Worm (Caenorhabditis elegans) whole organism, late embryonic: ENCODE results near the gene col-38.

ENCODE experiments used
- F13H6.1 ChIP-seq: sonication (generic microtip); optimal IDR thresholded peaks from 2 replicates; lab custom pipeline; 2016; ENCODE audit warnings: missing genetic modification characterization, missing compliant biosample characterization
- K09A11.1 ChIP-seq: sonication (generic microtip); optimal IDR thresholded peaks from 2 replicates; lab custom pipeline; 2017; ENCODE audit warnings: antibody characterized with exemption, mild to moderate bottlenecking, missing genetic modification characterization, missing compliant biosample characterization; ENCODE audit not compliant: insufficient read depth
- T23F11.4 ChIP-seq: fragments of 200-800 bp; sonication (Bioruptor generic); optimal IDR thresholded peaks from 2 replicates; lab custom pipeline; 2018; ENCODE audit warnings: mild to moderate bottlenecking, missing genetic modification characterization, missing compliant biosample characterization
- Y22D7AL.16 ChIP-seq: sonication (generic microtip); optimal IDR thresholded peaks from 2 replicates; lab custom pipeline; 2016; ENCODE audit warnings: missing genetic modification characterization, missing compliant biosample characterization
- ahr-1 ChIP-seq: sonication (generic microtip); optimal IDR thresholded peaks from 2 replicates; lab custom pipeline; 2016; ENCODE audit warnings: missing genetic modification characterization, missing compliant biosample characterization
- ceh-19 ChIP-seq: fragments of 200-800 bp; sonication (Bioruptor generic); optimal IDR thresholded peaks from 2 replicates; lab custom pipeline; 2018; ENCODE audit warnings: mild to moderate bottlenecking, missing genetic modification characterization, missing compliant biosample characterization
- ceh-2 ChIP-seq: sonication (generic microtip); optimal IDR thresholded peaks from 2 replicates; lab custom pipeline; 2016; ENCODE audit warnings: missing genotype, missing genetic modification characterization, missing compliant biosample characterization
- ceh-24 ChIP-seq: sonication (generic microtip); optimal IDR thresholded peaks from 2 replicates; lab custom pipeline; 2016; ENCODE audit warnings: mild to moderate bottlenecking, missing genetic modification characterization, missing compliant biosample characterization
- ceh-30 ChIP-seq: fragments of 150-350 bp; optimal IDR thresholded peaks from 2 replicates; lab custom pipeline; 2014; ENCODE audit warnings: missing biosample characterization, missing genetic modification characterization
- ceh-31 ChIP-seq: sonication (generic microtip); optimal IDR thresholded peaks from 2 replicates; lab custom pipeline; 2016; ENCODE audit warnings: missing genetic modification characterization, missing compliant biosample characterization
- ceh-45 ChIP-seq: fragments of 200-800 bp; sonication (Bioruptor generic); IDR thresholded peaks from 2 replicates; pipeline ENCODE4 v1.3.6; 2022; ENCODE audit warnings: missing genetic modification reagents, missing genetic modification characterization, missing compliant biosample characterization
- dmd-4 ChIP-seq: sonication (generic microtip); optimal IDR thresholded peaks from 2 replicates; lab custom pipeline; 2016; ENCODE audit warnings: borderline replicate concordance, missing genetic modification characterization, missing compliant biosample characterization
- dve-1 ChIP-seq: sonication (generic microtip); optimal IDR thresholded peaks from 2 replicates; lab custom pipeline; 2017; ENCODE audit warnings: antibody characterized with exemption, mild to moderate bottlenecking, missing genetic modification characterization, missing compliant biosample characterization
- elt-2 ChIP-seq: sonication (generic microtip); optimal IDR thresholded peaks from 2 replicates; lab custom pipeline; 2016; ENCODE audit warnings: missing genetic modification reagents, missing genetic modification characterization, missing compliant biosample characterization
- ets-4 ChIP-seq: sonication (generic microtip); optimal IDR thresholded peaks from 2 replicates; lab custom pipeline; 2016; ENCODE audit warnings: missing genetic modification characterization, missing compliant biosample characterization
- fkh-10 ChIP-seq: fragments of 150-350 bp; optimal IDR thresholded peaks from 2 replicates; lab custom pipeline; 2014; ENCODE audit warnings: missing biosample characterization, missing genetic modification reagents, missing genetic modification characterization
- fkh-6 ChIP-seq: sonication (generic microtip); optimal IDR thresholded peaks from 2 replicates; lab custom pipeline; 2016; ENCODE audit warnings: missing genetic modification characterization, missing compliant biosample characterization
- gmeb-2 ChIP-seq: sonication (generic microtip); optimal IDR thresholded peaks from 2 replicates; lab custom pipeline; 2016; ENCODE audit warnings: missing genetic modification characterization, inconsistent platforms, missing compliant biosample characterization
- hlh-13 ChIP-seq: fragments of 200-800 bp; sonication (Bioruptor generic); optimal IDR thresholded peaks from 2 replicates; lab custom pipeline; 2018; ENCODE audit warnings: mild to moderate bottlenecking, missing genetic modification characterization, missing compliant biosample characterization
- hlh-15 ChIP-seq: sonication (generic microtip); optimal IDR thresholded peaks from 2 replicates; lab custom pipeline; 2016; ENCODE audit warnings: missing genetic modification characterization, missing compliant biosample characterization
- lim-6 ChIP-seq: sonication (generic microtip); optimal IDR thresholded peaks from 2 replicates; lab custom pipeline; 2016; ENCODE audit warnings: missing genetic modification characterization, missing compliant biosample characterization
- lin-11 ChIP-seq: fragments of 200-800 bp; sonication (Bioruptor generic); optimal IDR thresholded peaks from 2 replicates; lab custom pipeline; 2018; ENCODE audit warnings: mild to moderate bottlenecking, missing genetic modification characterization, missing compliant biosample characterization
- madf-2 ChIP-seq: sonication (generic microtip); optimal IDR thresholded peaks from 2 replicates; lab custom pipeline; 2017; ENCODE audit warnings: missing genetic modification characterization, missing compliant biosample characterization
- mec-3 ChIP-seq: sonication (generic microtip); optimal IDR thresholded peaks from 2 replicates; lab custom pipeline; 2016; ENCODE audit warnings: borderline replicate concordance, missing genetic modification characterization, missing compliant biosample characterization
- nfya-1 ChIP-seq: sonication (generic microtip); optimal IDR thresholded peaks from 2 replicates; lab custom pipeline; 2017; ENCODE audit warnings: missing genetic modification characterization, mild to moderate bottlenecking, missing compliant biosample characterization, antibody characterized with exemption, moderate library complexity
- odd-2 ChIP-seq: sonication (generic microtip); optimal IDR thresholded peaks from 2 replicates; lab custom pipeline; 2017; ENCODE audit warnings: antibody characterized with exemption, mild to moderate bottlenecking, missing genetic modification characterization, missing compliant biosample characterization
- pag-3 ChIP-seq: sonication (generic microtip); optimal IDR thresholded peaks from 2 replicates; lab custom pipeline; 2016; ENCODE audit warnings: missing compliant biosample characterization, missing genetic modification characterization, borderline replicate concordance
- ref-2 ChIP-seq: sonication (generic microtip); optimal IDR thresholded peaks from 2 replicates; lab custom pipeline; 2016; ENCODE audit warnings: missing genetic modification characterization, missing compliant biosample characterization
- sox-2 ChIP-seq: fragments of 200-800 bp; sonication (Bioruptor generic); IDR thresholded peaks from 2 replicates; pipeline ENCODE4 v1.3.6; 2022; ENCODE audit warnings: missing genetic modification reagents, missing genetic modification characterization, missing compliant biosample characterization
- sox-4 ChIP-seq: sonication (generic microtip); optimal IDR thresholded peaks from 2 replicates; lab custom pipeline; 2017; ENCODE audit warnings: mild to moderate bottlenecking, missing genetic modification characterization, inconsistent platforms, missing compliant biosample characterization
- syd-9 ChIP-seq: sonication (generic microtip); optimal IDR thresholded peaks from 2 replicates; lab custom pipeline; 2016; ENCODE audit warnings: mild to moderate bottlenecking, missing genetic modification characterization, moderate library complexity, missing compliant biosample characterization
- tbx-7 ChIP-seq: sonication (generic microtip); optimal IDR thresholded peaks from 2 replicates; lab custom pipeline; 2016; ENCODE audit warnings: missing genotype, missing genetic modification characterization, missing compliant biosample characterization
- ttx-3 ChIP-seq: sonication (generic microtip); optimal IDR thresholded peaks from 2 replicates; lab custom pipeline; 2016; ENCODE audit warnings: missing genetic modification reagents, missing genetic modification characterization, missing compliant biosample characterization
- unc-3 ChIP-seq, 2 experiments: fragments of 200-800 bp in 1 of 2; sonication (Bioruptor generic) in 1 of 2; sonication (generic microtip) in 1 of 2; conservative IDR thresholded peaks in 1 of 2; optimal IDR thresholded peaks in 1 of 2; 2 replicates each; pipeline versions ENCODE4 v1.3.6 to Lab custom; 2016 to 2022; ENCODE audit warnings: missing compliant biosample characterization in 2 of 2, missing genetic modification characterization in 2 of 2, missing genetic modification reagents in 1 of 2
- unc-42 ChIP-seq: sonication (generic microtip); optimal IDR thresholded peaks from 2 replicates; lab custom pipeline; 2016; ENCODE audit warnings: missing genotype, missing genetic modification characterization, missing compliant biosample characterization
- unc-55 ChIP-seq: sonication (generic microtip); optimal IDR thresholded peaks from 2 replicates; lab custom pipeline; 2017; ENCODE audit warnings: missing biosample characterization, missing genetic modification reagents, missing genetic modification characterization
- unc-86 ChIP-seq: sonication (generic microtip); optimal IDR thresholded peaks from 2 replicates; lab custom pipeline; 2016; ENCODE audit warnings: missing genetic modification characterization, missing compliant biosample characterization

Gene col-38

DNA sequence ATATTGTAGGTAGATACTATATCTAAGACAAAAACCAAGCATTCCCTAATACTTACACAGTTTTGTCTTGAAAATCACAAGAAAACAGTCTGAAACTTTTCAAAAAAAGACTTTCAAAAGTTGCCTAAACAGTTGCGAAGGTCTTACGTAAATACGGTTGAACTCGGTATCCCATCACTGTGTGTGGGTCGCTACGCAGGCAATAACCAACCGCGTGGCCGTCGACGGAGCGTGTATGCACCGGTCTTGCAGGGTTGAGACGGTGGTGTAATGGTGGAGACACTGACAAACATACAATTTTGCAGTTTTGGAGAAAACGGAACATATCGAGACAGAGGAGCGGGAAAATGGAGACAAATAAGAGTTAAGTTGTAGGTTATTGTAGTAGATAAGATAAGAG lies 7.7 kb downstream of the col-38 start, which contains the start of gene iff-2 (continued):
- TF ChIP-seq ets-4 (tag; lab: Kevin White, UChicago) (peak; percentile 89), ceh-24 (tag; lab: Kevin White, UChicago) (no peak), pag-3 (tag; lab: Kevin White, UChicago) (no peak), dmd-4 (tag; lab: Kevin White, UChicago) (peak; percentile 1), lin-11 (peak; percentile 13), gmeb-2 (tag; lab: Kevin White, UChicago) (no peak), fkh-6 (tag; lab: Kevin White, UChicago) (peak; percentile 68), F13H6.1 (tag; lab: Kevin White, UChicago) (peak; percentile 66), sox-4 (tag; lab: Kevin White, UChicago) (peak; percentile 50), ref-2 (tag; lab: Kevin White, UChicago) (peak; percentile 97), T23F11.4 (peak; percentile 69), dve-1 (tag; lab: Kevin White, UChicago) (peak; percentile 98), lim-6 (tag; lab: Kevin White, UChicago) (no peak), syd-9 (tag; lab: Kevin White, UChicago) (peak; percentile 83), hlh-13 (no peak), odd-2 (tag; lab: Kevin White, UChicago) (peak; percentile 41), unc-86 (tag; lab: Kevin White, UChicago) (peak; percentile 76), elt-2 (tag; lab: Kevin White, UChicago) (peak; percentile 91), ceh-31 (tag; lab: Kevin White, UChicago) (peak; percentile 95), unc-3 (GFP tag; conservative IDR thresholded peaks at IDR 0.05; lab: Robert Waterston, UW) (peak; percentile 43; the same call in 1 of the 2 replicates), unc-3 (tag; optimal IDR thresholded peaks at IDR 0.05; lab: Kevin White, UChicago) (peak; percentile 48), unc-55 (GFP tag; lab: Kevin White, UChicago) (peak; percentile 86), sox-2 (GFP tag; lab: Robert Waterston, UW) (peak; percentile 39; the same call in 1 of the 2 replicates), nfya-1 (tag; lab: Kevin White, UChicago) (peak; percentile 97)

DNA sequence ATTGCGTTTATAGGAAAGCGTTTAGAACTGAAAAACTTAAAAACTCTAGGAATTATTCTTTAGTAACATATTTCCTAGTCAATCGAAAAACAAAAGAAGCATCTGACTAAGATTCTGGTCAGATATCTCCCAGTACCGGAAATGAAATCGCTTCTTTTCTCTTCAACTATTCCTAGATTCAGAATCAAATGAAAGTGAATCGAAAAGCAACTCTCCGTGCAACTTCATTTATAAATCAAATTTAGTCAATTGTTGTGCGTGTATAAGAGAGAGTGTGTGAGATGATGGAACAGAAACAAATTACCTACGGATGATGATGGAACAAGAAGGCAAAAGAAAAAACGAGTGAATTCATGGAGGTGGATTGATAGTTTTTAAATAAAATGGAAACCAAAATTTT lies 9.7 kb downstream of the col-38 start:
- TF ChIP-seq unc-42 (tag; lab: Kevin White, UChicago) = peak; percentile 97
- TF ChIP-seq fkh-10 = peak; percentile 14
- TF ChIP-seq odd-2 (tag; lab: Kevin White, UChicago) = no peak

DNA sequence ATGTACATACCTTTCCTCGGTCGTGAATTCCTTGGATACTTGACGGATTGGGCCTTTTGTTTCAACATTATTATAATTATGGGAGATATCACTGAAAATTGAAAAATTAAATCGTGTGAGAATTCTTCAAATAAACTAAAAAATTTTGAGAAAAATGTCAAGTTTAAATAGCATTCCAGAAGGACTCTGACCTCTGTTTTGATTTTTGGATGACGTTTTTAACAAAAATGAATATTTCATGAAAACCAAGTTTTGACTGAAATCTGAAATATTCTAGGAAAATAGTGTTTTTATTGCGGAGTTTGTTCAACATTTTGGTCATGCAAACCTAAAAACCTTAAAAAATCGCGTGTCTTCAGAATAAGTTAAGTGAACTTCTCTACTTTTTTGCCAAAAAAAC lies 12.7 kb downstream of the col-38 start, which contains the start of gene glb-27:
TSS of gene glb-27 (minus strand) at position 101 of the 400 bp plus-strand sequence.
- no peak for TF ChIP-seq elt-2 (tag; lab: Kevin White, UChicago)
- TF ChIP-seq pag-3 (tag; lab: Kevin White, UChicago) = no peak
- no peak for TF ChIP-seq ceh-24 (tag; lab: Kevin White, UChicago)
- TF ChIP-seq lim-6 (tag; lab: Kevin White, UChicago) = no peak
- TF ChIP-seq ceh-45 = no peak
- no peak for TF ChIP-seq unc-3 (GFP tag; conservative IDR thresholded peaks at IDR 0.05; lab: Robert Waterston, UW)
- TF ChIP-seq unc-3 (tag; optimal IDR thresholded peaks at IDR 0.05; lab: Kevin White, UChicago) = no peak
- TF ChIP-seq sox-4 (tag; lab: Kevin White, UChicago) = no peak
- TF ChIP-seq ceh-19 (GFP tag; lab: Kevin White, UChicago) = no peak
- no peak for TF ChIP-seq hlh-15 (tag; lab: Kevin White, UChicago)
- TF ChIP-seq syd-9 (tag; lab: Kevin White, UChicago) = no peak
- TF ChIP-seq Y22D7AL.16 = no peak
- no peak for TF ChIP-seq unc-55 (GFP tag; lab: Kevin White, UChicago)
- TF ChIP-seq ttx-3 = no peak
- no peak for TF ChIP-seq tbx-7 (tag; lab: Kevin White, UChicago)

DNA sequence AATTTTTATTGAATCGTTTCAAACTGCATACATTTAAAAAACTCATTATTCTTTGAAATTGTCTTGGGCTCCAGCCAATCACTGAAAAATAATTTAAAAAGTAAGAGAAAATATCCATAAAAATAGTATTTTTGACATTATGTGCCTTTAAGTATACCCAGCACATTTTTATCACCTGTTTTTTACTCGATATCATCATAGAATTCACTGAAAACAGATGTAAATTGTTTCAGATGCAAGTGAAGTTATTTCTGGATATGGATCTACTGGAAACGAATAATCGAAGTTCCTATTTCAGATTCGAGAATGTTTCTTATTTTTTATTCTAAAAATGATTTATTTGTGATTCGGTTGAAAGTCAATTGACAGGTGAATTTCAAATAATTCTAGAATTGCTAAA lies 14.3 kb downstream of the col-38 start:
- TF ChIP-seq ahr-1 (tag; lab: Kevin White, UChicago) (no peak), ceh-2 (no peak), dmd-4 (tag; lab: Kevin White, UChicago) (no peak), K09A11.1 (tag; lab: Kevin White, UChicago) (no peak), hlh-13 (no peak), lin-11 (no peak), ceh-30 (no peak), mec-3 (tag; lab: Kevin White, UChicago) (no peak), madf-2 (tag; lab: Kevin White, UChicago) (no peak)
